Worm (Caenorhabditis elegans): Measurements from ENCODE around the gene adm-4.

Gene adm-4

DNA sequence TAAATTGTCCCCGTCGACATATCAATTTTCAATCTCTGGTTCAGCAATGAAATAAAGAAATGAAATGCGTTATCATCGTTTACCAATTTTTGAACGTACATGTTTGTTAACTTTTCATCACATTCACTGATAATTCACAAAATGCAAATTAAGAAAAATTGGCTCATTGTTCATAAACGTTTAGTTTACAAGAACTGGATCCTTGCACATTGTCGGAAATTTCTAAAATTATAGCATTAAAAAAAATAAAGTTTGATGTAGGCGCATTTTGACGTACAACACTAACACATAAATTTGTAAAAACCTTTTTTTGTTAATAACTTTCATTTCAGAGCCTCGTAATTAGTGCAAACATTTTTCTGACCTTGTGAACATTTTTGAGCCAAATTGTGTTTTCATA, 1.6 kb upstream of the adm-4 start, which contains the start of gene gpx-7:
TSS of gene gpx-7 (minus strand) at position 101 of the 400 bp plus-strand sequence.
- TF ChIP-seq nhr-6 (tag; optimal IDR thresholded peaks at IDR 0.05) (no peak), fos-1 (tag; optimal IDR thresholded peaks at IDR 0.05) (peak; percentile 12), zag-1 (tag; optimal IDR thresholded peaks at IDR 0.05) (no peak), skn-1 (tag; optimal IDR thresholded peaks at IDR 0.05) (no peak), ztf-11 (tag; optimal IDR thresholded peaks at IDR 0.05) (no peak)

DNA sequence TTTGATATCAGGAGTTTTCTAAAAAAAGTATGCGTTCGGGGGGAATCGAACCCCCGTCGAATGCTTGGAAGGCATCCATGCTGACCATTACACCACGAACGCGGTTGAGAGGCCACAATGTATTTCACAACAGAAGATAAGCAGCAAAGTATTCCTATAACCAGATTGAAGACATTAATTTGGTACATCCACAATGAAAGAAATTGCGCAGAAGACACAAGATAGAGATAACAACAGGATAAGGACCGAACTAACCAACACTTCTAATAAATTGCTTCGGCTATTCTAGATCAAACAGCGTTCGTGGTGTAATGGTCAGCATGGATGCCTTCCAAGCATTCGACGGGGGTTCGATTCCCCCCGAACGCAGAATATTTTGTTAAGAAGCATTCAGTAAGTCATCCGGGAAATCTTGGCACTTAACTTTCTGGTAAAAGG, 3.8 kb downstream of the adm-4 start:
- TF ChIP-seq mbf-1 (tag; optimal IDR thresholded peaks at IDR 0.05) = no peak
- TF ChIP-seq Y55F3AM.14 (GFP tag; optimal IDR thresholded peaks at IDR 0.05) = no peak
- TF ChIP-seq ceh-16 (tag; optimal IDR thresholded peaks at IDR 0.05) = no peak
- no peak for TF ChIP-seq aly-2 (tag; optimal IDR thresholded peaks at IDR 0.05)
- TF ChIP-seq fos-1 (tag; optimal IDR thresholded peaks at IDR 0.05) = peak; percentile 12
- TF ChIP-seq nhr-237 (tag; optimal IDR thresholded peaks at IDR 0.05) = no peak
- TF ChIP-seq nhr-23 (tag; optimal IDR thresholded peaks at IDR 0.05) = no peak
- peak; percentile 32 for TF ChIP-seq nhr-25 (tag; optimal IDR thresholded peaks at IDR 0.05)
- TF ChIP-seq nhr-129 (tag; optimal IDR thresholded peaks at IDR 0.05) = peak; percentile 35
- TF ChIP-seq unc-62 (GFP tag; optimal IDR thresholded peaks at IDR 0.05) = no peak
- TF ChIP-seq nhr-11 (tag; optimal IDR thresholded peaks at IDR 0.05) = peak; percentile 18
- TF ChIP-seq ama-1 (optimal IDR thresholded peaks at IDR 0.05) = no peak
- TF ChIP-seq crh-2 (tag; optimal IDR thresholded peaks at IDR 0.05) = peak; percentile 32
- peak; percentile 57 for TF ChIP-seq sma-9 (GFP tag; optimal IDR thresholded peaks at IDR 0.05)
- no peak for TF ChIP-seq sma-9 (tag; optimal IDR thresholded peaks at IDR 0.05)
- peak; percentile 6 for TF ChIP-seq unc-55 (GFP tag; optimal IDR thresholded peaks at IDR 0.05)
- TF ChIP-seq ztf-1 (GFP tag; conservative IDR thresholded peaks at IDR 0.05) = no peak
- TF ChIP-seq mdl-1 (tag; optimal IDR thresholded peaks at IDR 0.05) = no peak
- TF ChIP-seq alr-1 (tag; optimal IDR thresholded peaks at IDR 0.05) = no peak
- no peak for TF ChIP-seq skn-1 (tag; optimal IDR thresholded peaks at IDR 0.05)
- TF ChIP-seq nhr-10 (tag; optimal IDR thresholded peaks at IDR 0.05) = no peak
- TF ChIP-seq sem-4 (tag; optimal IDR thresholded peaks at IDR 0.05) = no peak
- TF ChIP-seq elt-1 (tag; optimal IDR thresholded peaks at IDR 0.05) = no peak
- TF ChIP-seq elt-3 (tag; optimal IDR thresholded peaks at IDR 0.05) = no peak
- no peak for TF ChIP-seq peb-1 (tag; optimal IDR thresholded peaks at IDR 0.05)
- TF ChIP-seq lin-11 (tag; optimal IDR thresholded peaks at IDR 0.05) = no peak
- TF ChIP-seq F13H6.1 (tag; optimal IDR thresholded peaks at IDR 0.05) = no peak
- TF ChIP-seq snpc-4 (tag; optimal IDR thresholded peaks at IDR 0.05) = no peak
- TF ChIP-seq ZK546.5 (tag; optimal IDR thresholded peaks at IDR 0.05) = no peak
- no peak for TF ChIP-seq mab-5 (tag; optimal IDR thresholded peaks at IDR 0.05)
- no peak for TF ChIP-seq nhr-12 (tag; optimal IDR thresholded peaks at IDR 0.05)
- no peak for TF ChIP-seq lin-39 (tag; optimal IDR thresholded peaks at IDR 0.05)
- no peak for TF ChIP-seq gmeb-1 (tag; optimal IDR thresholded peaks at IDR 0.05)
- TF ChIP-seq nhr-21 (tag; optimal IDR thresholded peaks at IDR 0.05) = peak; percentile 63
- no peak for TF ChIP-seq C34F6.9 (tag; optimal IDR thresholded peaks at IDR 0.05)
- no peak for TF ChIP-seq nhr-6 (tag; optimal IDR thresholded peaks at IDR 0.05)
- peak; percentile 44 for TF ChIP-seq blmp-1 (tag; optimal IDR thresholded peaks at IDR 0.05; ENCODE audit: insufficient read depth)
- peak in 1 of 2 experiments; percentile 47 for TF ChIP-seq lsy-2 (tag; optimal IDR thresholded peaks at IDR 0.05)
- peak; percentile 59 for TF ChIP-seq sma-3 (GFP tag; optimal IDR thresholded peaks at IDR 0.05)
- TF ChIP-seq zag-1 (tag; optimal IDR thresholded peaks at IDR 0.05) = no peak
- TF ChIP-seq lin-13 (GFP tag; optimal IDR thresholded peaks at IDR 0.05) = peak; percentile 4
- TF ChIP-seq R02D3.7 (tag; optimal IDR thresholded peaks at IDR 0.05) = no peak
- no peak for TF ChIP-seq dmd-4 (tag; optimal IDR thresholded peaks at IDR 0.05)
- no peak for TF ChIP-seq ceh-82 (tag; optimal IDR thresholded peaks at IDR 0.05)
